Worm (Caenorhabditis elegans) whole organism, early embryonic: ENCODE data around the gene dhs-28.

Source experiments
- B0310.2 ChIP-seq: sonication (generic microtip); optimal IDR thresholded peaks from 2 replicates; lab custom pipeline; 2016; ENCODE audit warnings: mild to moderate bottlenecking, missing genetic modification characterization, missing compliant biosample characterization
- F13C5.2 ChIP-seq: sonication (generic microtip); optimal IDR thresholded peaks from 2 replicates; lab custom pipeline; 2017; ENCODE audit warnings: mild to moderate bottlenecking, missing genetic modification characterization, inconsistent platforms, missing compliant biosample characterization
- aly-1 ChIP-seq: sonication (generic microtip); optimal IDR thresholded peaks from 2 replicates; lab custom pipeline; 2016; ENCODE audit warnings: missing genetic modification characterization, missing compliant biosample characterization
- ama-1 ChIP-seq: fragments of 150-350 bp; optimal IDR thresholded peaks from 2 replicates; lab custom pipeline; 2014
- ceh-13 ChIP-seq: fragments of 200-800 bp; sonication (Bioruptor generic); optimal IDR thresholded peaks from 2 replicates; lab custom pipeline; 2018; ENCODE audit warnings: mild to moderate bottlenecking, missing genetic modification characterization, missing compliant biosample characterization
- ceh-36 ChIP-seq: sonication (generic microtip); optimal IDR thresholded peaks from 2 replicates; lab custom pipeline; 2016; ENCODE audit warnings: missing genetic modification characterization, inconsistent platforms, missing compliant biosample characterization
- ets-7 ChIP-seq: sonication (generic microtip); optimal IDR thresholded peaks from 2 replicates; lab custom pipeline; 2016; ENCODE audit warnings: missing genotype, missing genetic modification characterization, missing compliant biosample characterization
- flt-1 ChIP-seq: fragments of 200-800 bp; sonication (Bioruptor generic); IDR thresholded peaks from 2 replicates; pipeline ENCODE4 v1.3.6; 2022; ENCODE audit warnings: missing genetic modification characterization, missing compliant biosample characterization
- hmbx-1 ChIP-seq: sonication (generic microtip); optimal IDR thresholded peaks from 2 replicates; lab custom pipeline; 2016; ENCODE audit warnings: mild to moderate bottlenecking, missing genetic modification characterization, missing compliant biosample characterization
- pes-1 ChIP-seq: fragments of 200-800 bp; sonication (Bioruptor generic); IDR thresholded peaks from 2 replicates; pipeline ENCODE4 v1.3.6; 2022; ENCODE audit warnings: missing genetic modification reagents, missing genetic modification characterization, missing compliant biosample characterization
- scrt-1 ChIP-seq: fragments of 200-800 bp; sonication (Bioruptor generic); IDR thresholded peaks from 2 replicates; pipeline ENCODE4 v1.3.6; 2022; ENCODE audit warnings: missing genetic modification characterization, missing compliant biosample characterization
- sea-1 ChIP-seq: fragments of 200-800 bp; sonication (Bioruptor generic); conservative IDR thresholded peaks from 2 replicates; pipeline ENCODE4 v1.3.6; 2022; ENCODE audit warnings: missing genetic modification characterization, missing compliant biosample characterization
- tbx-37 ChIP-seq: fragments of 200-800 bp; sonication (Bioruptor generic); conservative IDR thresholded peaks from 2 replicates; pipeline ENCODE4 v1.3.6; 2022; ENCODE audit warnings: missing genetic modification reagents, missing genetic modification characterization, missing compliant biosample characterization
- tra-4 ChIP-seq: sonication (generic microtip); optimal IDR thresholded peaks from 2 replicates; lab custom pipeline; 2017; ENCODE audit warnings: missing genetic modification characterization, missing compliant biosample characterization

- TF ChIP-seq pes-1 (no peak), ama-1 (lab: Kevin White, UChicago) (no peak), F13C5.2 (tag; lab: Kevin White, UChicago) (no peak), hmbx-1 (tag; lab: Kevin White, UChicago) (no peak), ets-7 (tag; lab: Kevin White, UChicago) (no peak), tbx-37 (GFP tag; lab: Robert Waterston, UW) (no peak), flt-1 (GFP tag; lab: Robert Waterston, UW) (no peak), tra-4 (tag; lab: Kevin White, UChicago) (no peak), ceh-36 (tag; lab: Kevin White, UChicago) (no peak), B0310.2 (no peak), sea-1 (GFP tag; lab: Robert Waterston, UW) (no peak), ceh-13 (GFP tag; lab: Kevin White, UChicago) (no peak), scrt-1 (no peak), aly-1 (tag; lab: Kevin White, UChicago) (no peak)
Measured at ce11 chrX:6861564-6861963, 43.3 kb downstream of the dhs-28 start.
